Fruit fly (Drosophila melanogaster) whole organism, wandering third instar larva: Measurements from ENCODE around the gene Chd1.

Source experiments
- Abd-B ChIP-seq: fragments of >200 bp; optimal IDR thresholded peaks from 2 replicates; lab custom pipeline; 2017; ENCODE audit warnings: missing biosample characterization, missing genetic modification characterization
- CG32264 ChIP-seq: fragments of 200-800 bp; sonication (Bioruptor generic); optimal IDR thresholded peaks from 2 replicates; lab custom pipeline; 2016; ENCODE audit warnings: missing biosample characterization, missing genetic modification characterization
- CG9705 ChIP-seq: fragments of 200-800 bp; sonication (Bioruptor generic); optimal IDR thresholded peaks from 2 replicates; lab custom pipeline; 2018; ENCODE audit warnings: missing biosample characterization, mild to moderate bottlenecking, missing genetic modification characterization
- CrebA ChIP-seq: fragments of 200-800 bp; sonication (Bioruptor generic); optimal IDR thresholded peaks from 2 replicates; lab custom pipeline; 2016; ENCODE audit warnings: missing biosample characterization, mild to moderate bottlenecking, missing genetic modification characterization, borderline replicate concordance
- Dfd ChIP-seq: fragments of >200 bp; optimal IDR thresholded peaks from 2 replicates; lab custom pipeline; 2017; ENCODE audit warnings: missing biosample characterization, missing genetic modification characterization
- Dif ChIP-seq: fragments of 200-275, 200-300 bp; sonication (Bioruptor generic); optimal IDR thresholded peaks from 2 replicates; lab custom pipeline; 2018; ENCODE audit warnings: missing biosample characterization, missing genetic modification characterization; ENCODE audit not compliant: partially characterized antibody
- GATAd ChIP-seq: sonication (Bioruptor generic); optimal IDR thresholded peaks from 2 replicates; lab custom pipeline; 2016; ENCODE audit warnings: missing biosample characterization, missing genetic modification characterization
- Hnf4 ChIP-seq: fragments of 200-800 bp; sonication (Bioruptor generic); optimal IDR thresholded peaks from 2 replicates; lab custom pipeline; 2016; ENCODE audit warnings: missing biosample characterization, mild to moderate bottlenecking, missing genetic modification characterization
- Hr83 ChIP-seq: fragments of 200-300 bp; sonication (Bioruptor generic); optimal IDR thresholded peaks from 2 replicates; lab custom pipeline; 2016; ENCODE audit warnings: missing biosample characterization, mild to moderate bottlenecking, missing genetic modification characterization, moderate library complexity; ENCODE audit not compliant: poor library complexity, severe bottlenecking
- Jra ChIP-seq: sonication (Bioruptor generic); optimal IDR thresholded peaks from 2 replicates; lab custom pipeline; 2016; ENCODE audit warnings: missing biosample characterization, missing genetic modification characterization
- Mio ChIP-seq: sonication (Bioruptor generic); optimal IDR thresholded peaks from 2 replicates; lab custom pipeline; 2016; ENCODE audit warnings: missing biosample characterization, missing genetic modification characterization
- Myc ChIP-seq: fragments of >200 bp; optimal IDR thresholded peaks from 2 replicates; lab custom pipeline; 2017
- N ChIP-seq: fragments of >200 bp; optimal IDR thresholded peaks from 2 replicates; lab custom pipeline; 2018; ENCODE audit warnings: missing biosample characterization, missing external identifiers, missing genetic modification characterization
- OdsH ChIP-seq: fragments of 200-800 bp; sonication (Bioruptor generic); optimal IDR thresholded peaks from 2 replicates; lab custom pipeline; 2016; ENCODE audit warnings: missing biosample characterization, mild to moderate bottlenecking, missing genetic modification characterization
- Rel ChIP-seq, 2 experiments: fragments of 200-800 bp; sonication (Bioruptor generic) in 1 of 2; optimal IDR thresholded peaks; 2 replicates in 1 of 2; 3 replicates in 1 of 2; lab custom pipeline; 2016 to 2019; ENCODE audit warnings: mild to moderate bottlenecking in 2 of 2, missing biosample characterization in 2 of 2, missing genetic modification characterization in 2 of 2, moderate library complexity in 1 of 2
- Sp1 ChIP-seq: fragments of 200-800 bp; sonication (Bioruptor generic); optimal IDR thresholded peaks from 3 replicates; lab custom pipeline; 2019; ENCODE audit warnings: missing biosample characterization, mild to moderate bottlenecking, missing genetic modification characterization, moderate library complexity
- Vsx2 ChIP-seq: fragments of 200-300, 225-300 bp; sonication (Bioruptor generic); optimal IDR thresholded peaks from 2 replicates; lab custom pipeline; 2018; ENCODE audit warnings: missing biosample characterization, missing genetic modification characterization; ENCODE audit not compliant: partially characterized antibody
- brk ChIP-seq: fragments of 200-800 bp; sonication (Bioruptor generic); optimal IDR thresholded peaks from 2 replicates; lab custom pipeline; 2016; ENCODE audit warnings: missing biosample characterization, mild to moderate bottlenecking, missing genetic modification characterization
- dl ChIP-seq, 2 experiments: fragments of 175-275, 200-275 bp in 1 of 2; fragments of 200-275 bp in 1 of 2; sonication (Bioruptor generic); optimal IDR thresholded peaks; lab custom pipeline; 2018; ENCODE audit warnings: mild to moderate bottlenecking in 2 of 2, missing biosample characterization in 2 of 2, missing genetic modification characterization in 2 of 2, moderate library complexity in 2 of 2; ENCODE audit not compliant: partially characterized antibody in 2 of 2, insufficient read depth in 1 of 2
- dmrt93B ChIP-seq: fragments of 200-800 bp; sonication (Bioruptor generic); optimal IDR thresholded peaks from 2 replicates; lab custom pipeline; 2018; ENCODE audit warnings: missing biosample characterization, mild to moderate bottlenecking, missing genetic modification characterization
- dsf ChIP-seq: sonication (Bioruptor generic); optimal IDR thresholded peaks from 2 replicates; lab custom pipeline; 2016; ENCODE audit warnings: missing biosample characterization, missing genetic modification characterization, borderline replicate concordance
- ey ChIP-seq: fragments of 200-800 bp; sonication (Bioruptor generic); optimal IDR thresholded peaks from 2 replicates; lab custom pipeline; 2016; ENCODE audit warnings: missing biosample characterization, missing genetic modification characterization
- foxo ChIP-seq, 2 experiments: fragments of 200-800 bp; sonication (Bioruptor generic); optimal IDR thresholded peaks; 2 replicates in 1 of 2; 3 replicates in 1 of 2; lab custom pipeline; 2016 to 2017; ENCODE audit warnings: missing biosample characterization in 2 of 2, missing genetic modification characterization in 2 of 2
- fru ChIP-seq: fragments of 200-800 bp; sonication (Bioruptor generic); optimal IDR thresholded peaks from 3 replicates; lab custom pipeline; 2016; ENCODE audit warnings: missing biosample characterization, mild to moderate bottlenecking, missing genetic modification characterization
- h ChIP-seq: fragments of 200-800 bp; sonication (Bioruptor generic); optimal IDR thresholded peaks from 3 replicates; lab custom pipeline; 2016; ENCODE audit warnings: missing biosample characterization, mild to moderate bottlenecking, missing genetic modification characterization
- jim ChIP-seq: fragments of 175-275, 200-325 bp; sonication (Bioruptor generic); optimal IDR thresholded peaks from 2 replicates; lab custom pipeline; 2016; ENCODE audit warnings: missing biosample characterization, mild to moderate bottlenecking, missing genetic modification characterization
- lola ChIP-seq: fragments of >200 bp; optimal IDR thresholded peaks from 2 replicates; lab custom pipeline; 2017; ENCODE audit warnings: missing biosample characterization, missing genetic modification characterization
- pan ChIP-seq: fragments of >200 bp; optimal IDR thresholded peaks from 2 replicates; lab custom pipeline; 2017
- psq ChIP-seq: fragments of 200-800 bp; sonication (Bioruptor generic); optimal IDR thresholded peaks from 3 replicates; lab custom pipeline; 2017; ENCODE audit warnings: missing biosample characterization, mild to moderate bottlenecking, missing genetic modification characterization, moderate library complexity
- rgr ChIP-seq: fragments of 200-800 bp; sonication (Bioruptor generic); optimal IDR thresholded peaks from 3 replicates; lab custom pipeline; 2016; ENCODE audit warnings: missing biosample characterization, mild to moderate bottlenecking, missing genetic modification characterization
- sage ChIP-seq: fragments of 200-800 bp; sonication (Bioruptor generic); optimal IDR thresholded peaks from 2 replicates; lab custom pipeline; 2016; ENCODE audit warnings: missing biosample characterization, mild to moderate bottlenecking, missing genetic modification characterization
- sv ChIP-seq: fragments of 200-800 bp; sonication (Bioruptor generic); optimal IDR thresholded peaks from 3 replicates; lab custom pipeline; 2016; ENCODE audit warnings: missing biosample characterization, missing genetic modification characterization
- tai ChIP-seq: sonication (Bioruptor generic); optimal IDR thresholded peaks from 2 replicates; lab custom pipeline; 2016; ENCODE audit warnings: missing biosample characterization, missing genetic modification characterization
- woc ChIP-seq: sonication (Bioruptor generic); optimal IDR thresholded peaks from 2 replicates; lab custom pipeline; 2016; ENCODE audit warnings: missing biosample characterization, mild to moderate bottlenecking, missing genetic modification characterization

Chd1 gene

DNA sequence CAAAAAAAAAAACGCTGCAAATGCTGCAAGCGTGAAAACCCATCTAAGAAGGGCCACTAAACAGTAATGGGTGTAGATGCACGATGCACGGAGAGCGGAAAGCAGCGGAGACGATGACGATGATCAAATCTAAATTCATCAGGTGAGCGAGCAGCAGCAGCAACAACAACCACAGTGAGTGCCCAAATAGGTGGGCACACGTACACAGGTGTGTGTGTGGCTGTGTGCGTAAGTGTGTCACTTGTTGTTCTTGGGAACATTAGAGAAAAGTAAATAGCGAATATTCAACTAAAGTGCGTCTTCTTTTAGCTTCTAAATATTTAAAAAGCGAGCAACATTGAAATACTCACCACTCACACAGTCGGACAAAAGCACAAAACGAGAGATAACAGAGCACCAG is 5.7 kb upstream of the Chd1 start:
- TF ChIP-seq N (GFP tag; lab: Kevin White, UChicago) (no peak), ey (no peak), rgr (GFP tag; lab: Kevin White, UChicago) (no peak), pan (no peak), Hnf4 (no peak), GATAd (GFP tag; lab: Kevin White, UChicago) (no peak), brk (GFP tag; lab: Kevin White, UChicago) (no peak), OdsH (GFP tag; lab: Kevin White, UChicago) (no peak), CrebA (GFP tag; lab: Kevin White, UChicago) (no peak), Jra (GFP tag; lab: Kevin White, UChicago) (no peak), Hr83 (GFP tag; lab: Kevin White, UChicago) (no peak), Mio (GFP tag; lab: Kevin White, UChicago) (no peak), fru (GFP tag; lab: Kevin White, UChicago) (no peak), h (no peak), CG32264 (GFP tag; lab: Kevin White, UChicago) (no peak), Dif (GFP tag; lab: Kevin White, UChicago) (no peak), sage (GFP tag; lab: Kevin White, UChicago) (no peak), Dfd (GFP tag; lab: Kevin White, UChicago) (no peak), Vsx2 (GFP tag; lab: Kevin White, UChicago) (no peak)

DNA sequence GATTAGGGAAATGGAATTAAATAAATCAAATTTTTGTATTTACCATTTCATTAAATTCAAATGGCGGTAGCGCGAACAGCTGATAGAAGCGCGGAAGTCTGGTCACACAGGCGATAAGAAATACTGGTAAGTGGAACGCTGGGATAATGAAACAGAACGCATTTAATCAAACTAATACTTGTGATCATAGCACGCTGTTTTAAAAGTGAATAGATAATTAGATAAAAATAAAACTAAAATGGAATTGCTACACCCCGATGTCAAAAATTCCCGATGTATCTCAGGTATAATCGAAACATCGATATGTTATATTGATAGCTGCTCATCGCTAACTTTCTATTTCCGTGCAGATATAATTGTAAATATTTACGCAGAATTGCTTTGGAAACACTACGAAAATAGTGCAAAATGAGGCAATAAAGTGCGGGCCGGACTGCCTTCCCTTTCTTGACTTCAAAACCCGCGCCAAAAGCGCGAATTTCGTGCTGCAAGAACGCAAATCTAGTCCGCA is 5.2 kb upstream of the Chd1 start, which contains the start of the genes okr and CG3558:
TSS of gene okr (minus strand) at position 96 of the 511 bp plus-strand sequence.
TSS of gene CG3558 (plus strand) at position 207 of the 511 bp plus-strand sequence.
- TF ChIP-seq sv (GFP tag; lab: Kevin White, UChicago) (peak; percentile 2), CG9705 (GFP tag; lab: Kevin White, UChicago) (peak; percentile 1), Rel (GFP tag; optimal IDR thresholded peaks at IDR 0.05; lab: Kevin White, UChicago) (no peak), Rel (tag; optimal IDR thresholded peaks at IDR 0.05; lab: Kevin White, UChicago) (peak; percentile 2), Myc (lab: Kevin White, UChicago) (peak; percentile 16), Jra (GFP tag; lab: Kevin White, UChicago) (no peak), Sp1 (GFP tag; lab: Kevin White, UChicago) (no peak), CG32264 (GFP tag; lab: Kevin White, UChicago) (no peak), brk (GFP tag; lab: Kevin White, UChicago) (no peak)
- TF ChIP-seq, all 38 proteins: peak for 4

DNA sequence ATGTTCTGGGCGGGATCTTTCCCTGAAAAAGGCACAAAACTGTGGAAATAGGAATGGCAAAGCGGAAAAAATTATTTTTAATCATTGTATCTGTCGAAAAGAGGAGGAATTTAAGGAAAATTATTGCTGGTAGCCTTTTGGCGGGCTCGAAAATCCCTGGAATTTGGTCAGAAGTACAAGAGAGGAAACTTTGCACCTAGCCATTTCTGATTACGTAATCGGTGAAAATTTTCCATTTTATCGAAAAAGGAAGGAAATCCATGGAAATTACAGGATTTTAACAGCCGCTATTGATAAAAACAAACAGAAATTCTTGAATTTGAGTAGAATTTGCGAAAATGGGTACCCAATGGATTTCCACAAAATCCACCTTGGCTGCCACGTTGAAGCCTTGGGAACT is 747 bp downstream of the Chd1 start:
- TF ChIP-seq OdsH (GFP tag; lab: Kevin White, UChicago) (no peak), GATAd (GFP tag; lab: Kevin White, UChicago) (no peak), Jra (GFP tag; lab: Kevin White, UChicago) (no peak), ey (no peak), Hnf4 (no peak), Sp1 (GFP tag; lab: Kevin White, UChicago) (no peak), foxo (GFP tag; optimal IDR thresholded peaks at IDR 0.05; lab: Kevin White, UChicago) (no peak), tai (GFP tag; lab: Kevin White, UChicago) (no peak), Vsx2 (GFP tag; lab: Kevin White, UChicago) (no peak), Mio (GFP tag; lab: Kevin White, UChicago) (no peak), Dif (GFP tag; lab: Kevin White, UChicago) (no peak), Dfd (GFP tag; lab: Kevin White, UChicago) (no peak), jim (GFP tag; lab: Kevin White, UChicago) (no peak)

DNA sequence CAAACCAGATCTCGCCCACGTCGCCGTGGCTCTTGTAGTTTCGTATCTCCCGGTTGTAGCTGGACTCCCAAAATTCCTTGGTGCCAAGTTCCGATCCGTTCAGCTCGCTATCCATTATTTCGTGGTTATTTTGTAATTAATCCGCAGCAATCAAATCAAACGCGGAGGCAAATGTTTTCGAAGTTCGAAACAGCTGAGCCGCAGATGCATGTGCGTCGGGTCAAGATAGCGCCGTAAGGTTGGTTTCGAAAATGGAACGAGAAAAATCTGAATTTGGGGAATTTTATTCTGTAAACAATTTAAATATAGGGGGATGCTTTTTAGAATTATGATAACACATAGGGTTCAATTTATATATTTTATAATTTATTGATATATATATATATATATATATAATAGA is 8.4 kb downstream of the Chd1 start, which contains the start of gene CG9643:
TSS of gene CG9643 (minus strand) at position 198 of the 400 bp plus-strand sequence.
- no peak for TF ChIP-seq Rel (GFP tag; optimal IDR thresholded peaks at IDR 0.05; lab: Kevin White, UChicago)
- TF ChIP-seq Rel (tag; optimal IDR thresholded peaks at IDR 0.05; lab: Kevin White, UChicago), result peak; percentile 100
- no peak for TF ChIP-seq Dfd (GFP tag; lab: Kevin White, UChicago)
- peak; percentile 84 for TF ChIP-seq Myc (lab: Kevin White, UChicago)

DNA sequence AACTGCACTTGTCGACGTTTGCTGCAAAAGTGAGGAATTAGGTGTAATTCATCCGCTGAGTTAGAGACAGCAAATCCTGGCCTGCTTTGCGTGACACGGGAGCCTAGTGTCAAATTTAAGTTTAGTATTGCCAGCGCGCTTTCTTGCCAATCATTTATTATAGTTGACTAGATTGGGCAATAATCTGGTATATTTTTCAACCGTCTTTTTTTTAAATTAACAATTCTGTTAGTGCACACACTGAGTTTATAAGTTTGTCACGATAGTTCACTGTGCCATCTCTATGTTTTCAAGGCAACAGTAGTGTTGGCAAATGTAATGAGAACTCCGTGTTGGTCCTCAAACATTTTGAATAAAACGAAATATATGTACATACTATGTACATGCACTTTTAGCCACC is 10.7 kb downstream of the Chd1 start, which contains the start of the genes CG9641 and CG3165:
TSS of gene CG9641 (minus strand) at position 34 of the 400 bp plus-strand sequence.
TSS of gene CG3165 (plus strand) at position 294 of the 400 bp plus-strand sequence.
- TF ChIP-seq sv (GFP tag; lab: Kevin White, UChicago) (peak; percentile 89), CrebA (GFP tag; lab: Kevin White, UChicago) (no peak), tai (GFP tag; lab: Kevin White, UChicago) (no peak), dmrt93B (GFP tag; lab: Kevin White, UChicago) (no peak), Sp1 (GFP tag; lab: Kevin White, UChicago) (peak; percentile 85), Hnf4 (no peak), CG9705 (GFP tag; lab: Kevin White, UChicago) (peak; percentile 89), GATAd (GFP tag; lab: Kevin White, UChicago) (peak; percentile 71), woc (GFP tag; lab: Kevin White, UChicago) (no peak), dl (GFP tag; optimal IDR thresholded peaks at IDR 0.05; lab: Kevin White, UChicago; ENCODE audit: insufficient read depth in 1 of 2, partially characterized antibody in 2 of 2) (no peak), psq (GFP tag; lab: Kevin White, UChicago) (peak; percentile 79), dsf (GFP tag; lab: Kevin White, UChicago) (no peak), ey (peak; percentile 90), Rel (GFP tag; optimal IDR thresholded peaks at IDR 0.05; lab: Kevin White, UChicago) (no peak), Rel (tag; optimal IDR thresholded peaks at IDR 0.05; lab: Kevin White, UChicago) (peak; percentile 68), Vsx2 (GFP tag; lab: Kevin White, UChicago) (no peak), Hr83 (GFP tag; lab: Kevin White, UChicago) (peak; percentile 87), foxo (GFP tag; optimal IDR thresholded peaks at IDR 0.05; lab: Kevin White, UChicago) (peak in 1 of 2 experiments; percentile 93), fru (GFP tag; lab: Kevin White, UChicago) (no peak), N (GFP tag; lab: Kevin White, UChicago) (no peak), Dif (GFP tag; lab: Kevin White, UChicago) (no peak), rgr (GFP tag; lab: Kevin White, UChicago) (no peak), h (no peak), Abd-B (GFP tag; lab: Kevin White, UChicago) (no peak), lola (GFP tag; lab: Kevin White, UChicago) (no peak)
